Worm (Caenorhabditis elegans): ENCODE data around the gene C03B1.3.

C03B1.3 gene

DNA sequence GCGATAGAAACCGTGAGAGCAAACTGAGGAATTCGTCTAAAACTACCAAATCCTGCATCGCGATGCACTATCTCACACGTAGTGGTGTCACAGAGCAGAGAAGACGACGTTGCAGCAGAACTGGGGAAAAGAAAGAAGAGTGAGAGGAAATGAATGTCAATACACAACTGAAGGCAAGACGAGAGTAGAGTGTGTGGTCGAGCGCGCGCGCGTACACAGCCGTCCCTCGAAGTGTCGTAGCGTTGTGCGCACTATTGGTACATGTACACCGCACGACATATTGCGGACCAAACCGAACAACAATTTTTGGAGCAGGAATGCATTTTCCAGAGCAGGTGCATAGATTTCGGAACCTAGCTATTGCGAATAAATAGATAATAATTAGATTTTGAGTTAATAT is 12.5 kb downstream of the C03B1.3 start:
- TF ChIP-seq lsl-1 (GFP tag; optimal IDR thresholded peaks at IDR 0.05): no peak
- TF ChIP-seq dox-1 (GFP tag; IDR thresholded peaks at IDR 0.05): peak; percentile 56
- TF ChIP-seq sea-2 (GFP tag; IDR thresholded peaks at IDR 0.05): no peak
- TF ChIP-seq tbp1 (GFP tag; optimal IDR thresholded peaks at IDR 0.05): peak; percentile 38
- TF ChIP-seq snpc-4 (GFP tag; optimal IDR thresholded peaks at IDR 0.05): no peak
- TF ChIP-seq snpc-4 (tag; optimal IDR thresholded peaks at IDR 0.05): peak in 1 of 4 experiments; percentile 42
- no peak for TF ChIP-seq lag-1 (GFP tag; IDR thresholded peaks at IDR 0.05)
- no peak for TF ChIP-seq nfya-1 (tag; optimal IDR thresholded peaks at IDR 0.05; ENCODE audit: borderline replicate concordance, insufficient read depth)
- peak; percentile 61; the same call in 1 of the 2 replicates for TF ChIP-seq B0336.3 (GFP tag; IDR thresholded peaks at IDR 0.05)
- TF ChIP-seq bed-2 (GFP tag; IDR thresholded peaks at IDR 0.05): no peak
- TF ChIP-seq nhr-90 (tag; optimal IDR thresholded peaks at IDR 0.05): no peak
- no peak for TF ChIP-seq D2030.7 (GFP tag; IDR thresholded peaks at IDR 0.05)
- TF ChIP-seq efl-1 (GFP tag; optimal IDR thresholded peaks at IDR 0.05): peak; percentile 16
- TF ChIP-seq T07F8.4 (tag; optimal IDR thresholded peaks at IDR 0.05): no peak
- no peak for TF ChIP-seq ztf-3 (GFP tag; optimal IDR thresholded peaks at IDR 0.05)
- TF ChIP-seq lin-35 (GFP tag; optimal IDR thresholded peaks at IDR 0.05): no peak
- TF ChIP-seq hmg-1.2 (GFP tag; IDR thresholded peaks at IDR 0.05): peak; percentile 38; the same call in 1 of the 2 replicates
- no peak for TF ChIP-seq repo-1 (tag; optimal IDR thresholded peaks at IDR 0.05)
- no peak for TF ChIP-seq ceh-58 (GFP tag; IDR thresholded peaks at IDR 0.05)
- no peak for TF ChIP-seq ceh-91 (GFP tag; IDR thresholded peaks at IDR 0.05)
- TF ChIP-seq F23B12.7 (tag; optimal IDR thresholded peaks at IDR 0.05; ENCODE audit: insufficient read depth): no peak
- no peak for TF ChIP-seq attf-6 (GFP tag; IDR thresholded peaks at IDR 0.05)
- TF ChIP-seq F33H1.4 (GFP tag; IDR thresholded peaks at IDR 0.05): no peak
- no peak for TF ChIP-seq K11D2.4 (GFP tag; IDR thresholded peaks at IDR 0.05)
- no peak for TF ChIP-seq F55B11.4 (tag; optimal IDR thresholded peaks at IDR 0.05; ENCODE audit: borderline replicate concordance, insufficient read depth)
- no peak for TF ChIP-seq Y53G8AR.9 (GFP tag; conservative IDR thresholded peaks at IDR 0.05)
- no peak for TF ChIP-seq madf-8 (GFP tag; conservative IDR thresholded peaks at IDR 0.05)
- TF ChIP-seq snpc-1.1 (tag; optimal IDR thresholded peaks at IDR 0.05; ENCODE audit: insufficient read depth): no peak
- no peak for TF ChIP-seq B0035.1 (tag; optimal IDR thresholded peaks at IDR 0.05)
- no peak for TF ChIP-seq fkh-3 (tag; optimal IDR thresholded peaks at IDR 0.05)
- peak; percentile 32 for TF ChIP-seq attf-5 (GFP tag; optimal IDR thresholded peaks at IDR 0.05)
- no peak for TF ChIP-seq nhr-179 (tag; optimal IDR thresholded peaks at IDR 0.05)
- TF ChIP-seq mel-28 (tag; optimal IDR thresholded peaks at IDR 0.05; ENCODE audit: borderline replicate concordance): no peak
- no peak for TF ChIP-seq ztf-28 (GFP tag; IDR thresholded peaks at IDR 0.05)
- TF ChIP-seq rcor-1 (GFP tag; IDR thresholded peaks at IDR 0.05): peak; percentile 25; the same call in 1 of the 2 replicates
- no peak for TF ChIP-seq nhr-120 (GFP tag; IDR thresholded peaks at IDR 0.05)
- no peak for TF ChIP-seq athp-1 (tag; optimal IDR thresholded peaks at IDR 0.05)
- TF ChIP-seq madf-6 (GFP tag; IDR thresholded peaks at IDR 0.05): no peak
- no peak for TF ChIP-seq Y79H2A.3 (GFP tag; conservative IDR thresholded peaks at IDR 0.05)
- no peak for TF ChIP-seq mxl-1 (tag; optimal IDR thresholded peaks at IDR 0.05)
- no peak for TF ChIP-seq tbx-9 (tag; optimal IDR thresholded peaks at IDR 0.05; ENCODE audit: borderline replicate concordance)
- no peak for TF ChIP-seq F39B2.1 (GFP tag; IDR thresholded peaks at IDR 0.05)
- peak; percentile 64 for TF ChIP-seq lin-26 (GFP tag; IDR thresholded peaks at IDR 0.05)
- no peak for TF ChIP-seq egl-44 (GFP tag; IDR thresholded peaks at IDR 0.05)
- TF ChIP-seq ceh-100 (GFP tag; IDR thresholded peaks at IDR 0.05): no peak
- TF ChIP-seq egl-18 (GFP tag; IDR thresholded peaks at IDR 0.05): no peak
- no peak for TF ChIP-seq nhr-27 (tag; optimal IDR thresholded peaks at IDR 0.05)
- no peak for TF ChIP-seq rec-8 (tag; optimal IDR thresholded peaks at IDR 0.05)
- TF ChIP-seq ztf-6 (GFP tag; IDR thresholded peaks at IDR 0.05): 0 out of 2 replicates have a peak, but pooled peaks have one; percentile 25
